Worm (Caenorhabditis elegans) whole organism, L2 larva: ENCODE data around the gene srz-11.

Source experiments
- C34F6.9 ChIP-seq: fragments of 150-350 bp; optimal IDR thresholded peaks from 2 replicates; lab custom pipeline; 2014; ENCODE audit warnings: missing biosample characterization, missing genetic modification characterization
- F13H6.1 ChIP-seq: sonication (generic microtip); optimal IDR thresholded peaks from 2 replicates; lab custom pipeline; 2016; ENCODE audit warnings: missing genetic modification characterization, missing compliant biosample characterization
- R02D3.7 ChIP-seq: fragments of 150-350 bp; optimal IDR thresholded peaks from 2 replicates; lab custom pipeline; 2014; ENCODE audit warnings: missing biosample characterization, missing genetic modification characterization
- Y55F3AM.14 ChIP-seq: fragments of 200-800 bp; sonication (Bioruptor generic); optimal IDR thresholded peaks from 2 replicates; lab custom pipeline; 2018; ENCODE audit warnings: mild to moderate bottlenecking, missing genetic modification characterization, missing compliant biosample characterization
- ZK546.5 ChIP-seq: sonication (generic microtip); optimal IDR thresholded peaks from 2 replicates; lab custom pipeline; 2017; ENCODE audit warnings: missing biosample characterization, missing genetic modification characterization
- alr-1 ChIP-seq: fragments of 150-350 bp; optimal IDR thresholded peaks from 2 replicates; lab custom pipeline; 2014; ENCODE audit warnings: missing biosample characterization, missing genetic modification characterization
- aly-2 ChIP-seq: fragments of 150-350 bp; optimal IDR thresholded peaks from 2 replicates; lab custom pipeline; 2014; ENCODE audit warnings: missing biosample characterization, missing genetic modification characterization
- ama-1 ChIP-seq: fragments of 150-350 bp; optimal IDR thresholded peaks from 2 replicates; lab custom pipeline; 2018; ENCODE audit warnings: inconsistent platforms
- blmp-1 ChIP-seq: sonication (generic microtip); optimal IDR thresholded peaks from 2 replicates; lab custom pipeline; 2017; ENCODE audit warnings: missing genetic modification characterization, mild to moderate bottlenecking, missing compliant biosample characterization, antibody characterized with exemption, moderate library complexity; ENCODE audit not compliant: insufficient read depth
- ceh-16 ChIP-seq: fragments of 150-350 bp; optimal IDR thresholded peaks from 2 replicates; lab custom pipeline; 2014; ENCODE audit warnings: missing biosample characterization, missing genetic modification characterization
- ceh-82 ChIP-seq: fragments of 150-350 bp; optimal IDR thresholded peaks from 2 replicates; lab custom pipeline; 2014; ENCODE audit warnings: missing biosample characterization, missing genetic modification characterization
- crh-2 ChIP-seq: sonication (generic microtip); optimal IDR thresholded peaks from 2 replicates; lab custom pipeline; 2017; ENCODE audit warnings: missing biosample characterization, missing genetic modification characterization
- dmd-4 ChIP-seq: sonication (generic microtip); optimal IDR thresholded peaks from 2 replicates; lab custom pipeline; 2017; ENCODE audit warnings: missing biosample characterization, missing genetic modification characterization
- egl-27 ChIP-seq: sonication (generic microtip); optimal IDR thresholded peaks from 3 replicates; lab custom pipeline; 2017; ENCODE audit warnings: missing biosample characterization, missing genetic modification reagents, missing genetic modification characterization
- elt-1 ChIP-seq: fragments of 150-350 bp; optimal IDR thresholded peaks from 2 replicates; lab custom pipeline; 2014; ENCODE audit warnings: missing biosample characterization, missing genetic modification characterization
- elt-3 ChIP-seq: sonication (generic microtip); optimal IDR thresholded peaks from 2 replicates; lab custom pipeline; 2017; ENCODE audit warnings: missing biosample characterization, missing genetic modification characterization
- fos-1 ChIP-seq: fragments of 150-350 bp; optimal IDR thresholded peaks from 2 replicates; lab custom pipeline; 2014; ENCODE audit warnings: missing biosample characterization, missing genetic modification characterization
- gmeb-1 ChIP-seq: fragments of 150-350 bp; optimal IDR thresholded peaks from 2 replicates; lab custom pipeline; 2014; ENCODE audit warnings: missing biosample characterization, missing genetic modification characterization
- lin-11 ChIP-seq: fragments of 150-350 bp; sonication (generic microtip); optimal IDR thresholded peaks from 2 replicates; lab custom pipeline; 2014; ENCODE audit warnings: missing biosample characterization, missing genetic modification characterization, inconsistent platforms, mixed read lengths
- lin-13 ChIP-seq: fragments of 150-350 bp; optimal IDR thresholded peaks from 2 replicates; lab custom pipeline; 2014; ENCODE audit warnings: missing biosample characterization, missing genetic modification reagents, missing genetic modification characterization
- lin-39 ChIP-seq: fragments of 150-350 bp; optimal IDR thresholded peaks from 2 replicates; lab custom pipeline; 2014; ENCODE audit warnings: missing biosample characterization, missing genetic modification reagents, missing genetic modification characterization
- lsy-2 ChIP-seq, 2 experiments: fragments of 150-350 bp in 1 of 2; sonication (generic microtip) in 1 of 2; optimal IDR thresholded peaks; 2 replicates each; lab custom pipeline; 2014 to 2017; ENCODE audit warnings: missing biosample characterization in 2 of 2, missing genetic modification characterization in 2 of 2
- mab-5 ChIP-seq: fragments of 150-350 bp; optimal IDR thresholded peaks from 2 replicates; lab custom pipeline; 2014; ENCODE audit warnings: missing biosample characterization, missing genetic modification characterization
- mbf-1 ChIP-seq: sonication (generic microtip); optimal IDR thresholded peaks from 2 replicates; lab custom pipeline; 2017; ENCODE audit warnings: missing biosample characterization, missing genetic modification characterization
- nhr-10 ChIP-seq: sonication (generic microtip); optimal IDR thresholded peaks from 2 replicates; lab custom pipeline; 2017; ENCODE audit warnings: missing biosample characterization, missing genetic modification characterization
- nhr-11 ChIP-seq: fragments of 150-350 bp; optimal IDR thresholded peaks from 2 replicates; lab custom pipeline; 2014; ENCODE audit warnings: missing biosample characterization, missing genetic modification characterization
- nhr-12 ChIP-seq: fragments of 150-350 bp; optimal IDR thresholded peaks from 2 replicates; lab custom pipeline; 2014; ENCODE audit warnings: missing biosample characterization, missing genetic modification characterization
- nhr-129 ChIP-seq: fragments of 150-350 bp; optimal IDR thresholded peaks from 2 replicates; lab custom pipeline; 2014; ENCODE audit warnings: missing biosample characterization, missing genetic modification characterization
- nhr-21 ChIP-seq: fragments of 150-350 bp; optimal IDR thresholded peaks from 2 replicates; lab custom pipeline; 2014; ENCODE audit warnings: missing biosample characterization, missing genetic modification characterization
- nhr-23 ChIP-seq: fragments of 150-350 bp; optimal IDR thresholded peaks from 2 replicates; lab custom pipeline; 2014; ENCODE audit warnings: missing biosample characterization, missing genetic modification reagents, missing genetic modification characterization
- nhr-237 ChIP-seq: fragments of 150-350 bp; optimal IDR thresholded peaks from 2 replicates; lab custom pipeline; 2014; ENCODE audit warnings: missing biosample characterization, missing genetic modification characterization
- nhr-25 ChIP-seq: fragments of 150-350 bp; sonication (generic microtip); optimal IDR thresholded peaks from 3 replicates; lab custom pipeline; 2014; ENCODE audit warnings: missing biosample characterization, missing genetic modification characterization
- nhr-6 ChIP-seq: fragments of 150-350 bp; optimal IDR thresholded peaks from 2 replicates; lab custom pipeline; 2014; ENCODE audit warnings: missing biosample characterization, missing genetic modification characterization
- nhr-77 ChIP-seq: fragments of 150-350 bp; optimal IDR thresholded peaks from 2 replicates; lab custom pipeline; 2014; ENCODE audit warnings: missing biosample characterization, missing genetic modification characterization
- peb-1 ChIP-seq: fragments of 150-350 bp; optimal IDR thresholded peaks from 2 replicates; lab custom pipeline; 2014; ENCODE audit warnings: missing biosample characterization, missing genetic modification characterization
- sem-4 ChIP-seq: fragments of 150-350 bp; optimal IDR thresholded peaks from 2 replicates; lab custom pipeline; 2014; ENCODE audit warnings: missing biosample characterization, missing genetic modification reagents, missing genetic modification characterization
- skn-1 ChIP-seq: sonication (generic microtip); optimal IDR thresholded peaks from 2 replicates; lab custom pipeline; 2017; ENCODE audit warnings: missing biosample characterization, missing genetic modification characterization
- sma-3 ChIP-seq: sonication (generic microtip); optimal IDR thresholded peaks from 2 replicates; lab custom pipeline; 2016; ENCODE audit warnings: missing genetic modification reagents, missing genetic modification characterization, missing compliant biosample characterization
- sma-9 ChIP-seq, 2 experiments: fragments of 150-350 bp in 1 of 2; sonication (generic microtip) in 1 of 2; optimal IDR thresholded peaks; 2 replicates each; lab custom pipeline; 2014 to 2016; ENCODE audit warnings: missing genetic modification characterization in 2 of 2, mild to moderate bottlenecking in 1 of 2, missing biosample characterization in 1 of 2, missing compliant biosample characterization in 1 of 2, missing genetic modification reagents in 1 of 2, moderate library complexity in 1 of 2
- snpc-4 ChIP-seq: fragments of 150-350 bp; optimal IDR thresholded peaks from 2 replicates; lab custom pipeline; 2014; ENCODE audit warnings: missing biosample characterization, missing genetic modification characterization
- unc-39 ChIP-seq: fragments of 150-350 bp; optimal IDR thresholded peaks from 2 replicates; lab custom pipeline; 2014; ENCODE audit warnings: missing biosample characterization, missing genetic modification characterization
- unc-62 ChIP-seq: fragments of 150-350 bp; optimal IDR thresholded peaks from 2 replicates; lab custom pipeline; 2014; ENCODE audit warnings: missing biosample characterization, missing genetic modification reagents, missing genetic modification characterization
- zag-1 ChIP-seq: fragments of 150-350 bp; optimal IDR thresholded peaks from 2 replicates; lab custom pipeline; 2014; ENCODE audit warnings: missing biosample characterization, missing genetic modification characterization
- ztf-1 ChIP-seq: fragments of 200-800 bp; sonication (Bioruptor generic); conservative IDR thresholded peaks from 2 replicates; pipeline ENCODE4 v1.3.6; 2022; ENCODE audit warnings: missing genetic modification characterization, missing compliant biosample characterization
- ztf-11 ChIP-seq: sonication (generic microtip); optimal IDR thresholded peaks from 2 replicates; lab custom pipeline; 2017; ENCODE audit warnings: missing biosample characterization, missing genetic modification characterization
- ztf-4 ChIP-seq: fragments of 150-350 bp; optimal IDR thresholded peaks from 2 replicates; lab custom pipeline; 2014; ENCODE audit warnings: missing biosample characterization, missing genetic modification characterization

srz-11 gene

ce11 chrV:15127955-15128354 is 34.9 kb upstream of the srz-11 start, which contains the start of gene srr-7:
Gene srr-7 (plus strand): TSS chrV:15128255.
- no peak for TF ChIP-seq elt-3 (tag; lab: Kevin White, UChicago)
- TF ChIP-seq unc-39 (tag; lab: Kevin White, UChicago) = no peak
- no peak for TF ChIP-seq nhr-129 (tag; lab: Kevin White, UChicago)

DNA sequence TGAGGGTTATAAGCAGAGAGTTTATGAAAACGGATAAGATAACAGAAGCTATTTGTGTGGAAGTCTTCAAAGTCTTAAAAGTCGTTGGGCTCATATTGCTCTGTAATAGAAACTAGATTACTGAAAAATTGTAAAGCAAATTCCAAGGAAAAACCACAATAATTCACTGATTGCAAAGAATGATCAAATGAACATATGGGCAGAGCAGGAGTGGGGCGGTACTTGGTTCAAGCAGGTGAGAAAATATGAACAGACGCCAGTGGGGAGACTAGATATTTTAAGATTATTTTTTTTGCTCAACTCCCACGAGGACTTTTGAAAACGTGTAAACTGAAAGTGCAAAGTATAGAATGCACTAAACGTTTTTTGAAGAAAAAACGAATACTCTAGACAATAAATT is 30.5 kb upstream of the srz-11 start, which contains the start of gene str-171:
Gene str-171, minus strand, starts transcription at position 101 of the 400 bp plus-strand sequence.
- TF ChIP-seq unc-62 (GFP tag; lab: Kevin White, UChicago) = no peak
- TF ChIP-seq ceh-82 = no peak
- no peak for TF ChIP-seq sem-4 (tag; lab: Kevin White, UChicago)
- no peak for TF ChIP-seq ztf-1 (GFP tag; lab: Robert Waterston, UW)
- no peak for TF ChIP-seq F13H6.1 (tag; lab: Kevin White, UChicago)
- TF ChIP-seq skn-1 = no peak
- TF ChIP-seq, all 48 proteins: peak for 0

ce11 chrV:15133812-15134211 is 29.1 kb upstream of the srz-11 start:
- TF ChIP-seq gmeb-1 (tag; lab: Kevin White, UChicago) (no peak), skn-1 (no peak), snpc-4 (no peak), sma-9 (GFP tag; optimal IDR thresholded peaks at IDR 0.05; lab: Kevin White, UChicago) (no peak), sma-9 (tag; optimal IDR thresholded peaks at IDR 0.05; lab: Kevin White, UChicago) (no peak), zag-1 (tag; lab: Kevin White, UChicago) (no peak), mab-5 (no peak), fos-1 (tag; lab: Kevin White, UChicago) (peak; percentile 85), aly-2 (no peak)

ce11 chrV:15136772-15137171 is 26.1 kb upstream of the srz-11 start, which contains the start of gene aipl-1:
Gene aipl-1 (minus strand): TSS chrV:15136801.
- TF ChIP-seq sma-3 (GFP tag; lab: Kevin White, UChicago) (peak; percentile 63), ceh-82 (peak; percentile 52), zag-1 (tag; lab: Kevin White, UChicago) (peak; percentile 59), ztf-1 (GFP tag; lab: Robert Waterston, UW) (no peak), crh-2 (tag; lab: Kevin White, UChicago) (peak; percentile 79), C34F6.9 (tag; lab: Kevin White, UChicago) (peak; percentile 90), lin-13 (GFP tag; lab: Kevin White, UChicago) (peak; percentile 83), alr-1 (no peak), blmp-1 (peak; percentile 72), nhr-6 (tag; lab: Kevin White, UChicago) (no peak), dmd-4 (tag; lab: Kevin White, UChicago) (no peak), mbf-1 (tag; lab: Kevin White, UChicago) (no peak), F13H6.1 (tag; lab: Kevin White, UChicago) (peak; percentile 56), unc-62 (GFP tag; lab: Kevin White, UChicago) (no peak), nhr-77 (no peak), ztf-4 (peak; percentile 16), ceh-16 (no peak), nhr-12 (no peak), lin-11 (tag; lab: Kevin White, UChicago) (no peak), skn-1 (no peak), elt-3 (tag; lab: Kevin White, UChicago) (no peak), ZK546.5 (no peak), gmeb-1 (tag; lab: Kevin White, UChicago) (peak; percentile 87), sma-9 (GFP tag; optimal IDR thresholded peaks at IDR 0.05; lab: Kevin White, UChicago) (peak; percentile 79), sma-9 (tag; optimal IDR thresholded peaks at IDR 0.05; lab: Kevin White, UChicago) (no peak), nhr-11 (tag; lab: Kevin White, UChicago) (no peak), peb-1 (tag; lab: Kevin White, UChicago) (no peak), ztf-11 (no peak), nhr-21 (tag; lab: Kevin White, UChicago) (peak; percentile 60), egl-27 (tag; lab: Kevin White, UChicago) (peak; percentile 21), lin-39 (tag; lab: Kevin White, UChicago) (no peak), fos-1 (tag; lab: Kevin White, UChicago) (peak; percentile 72), mab-5 (no peak), nhr-25 (tag; lab: Kevin White, UChicago) (no peak), unc-39 (tag; lab: Kevin White, UChicago) (no peak), nhr-10 (no peak), R02D3.7 (tag; lab: Kevin White, UChicago) (no peak), nhr-23 (tag; lab: Kevin White, UChicago) (no peak), aly-2 (no peak), sem-4 (tag; lab: Kevin White, UChicago) (peak; percentile 3), elt-1 (tag; lab: Kevin White, UChicago) (no peak), snpc-4 (peak; percentile 68), ama-1 (no peak), nhr-129 (tag; lab: Kevin White, UChicago) (peak; percentile 86), lsy-2 (tag; optimal IDR thresholded peaks at IDR 0.05; lab: Kevin White, UChicago) (peak in 1 of 2 experiments; percentile 87), nhr-237 (no peak), Y55F3AM.14 (GFP tag; lab: Kevin White, UChicago) (no peak)
